Fruit fly (Drosophila melanogaster) whole organism, adult: ENCODE data around the gene Rnmt.

Source experiments
- CG12768 ChIP-seq: fragments of 200-800 bp; sonication (Bioruptor generic); optimal IDR thresholded peaks from 2 replicates; lab custom pipeline; 2017; ENCODE audit warnings: missing biosample characterization, missing genetic modification characterization, mild to moderate bottlenecking, moderate library complexity, missing genetic modification reagents
- CG7101 ChIP-seq: fragments of 200-800 bp; sonication (Bioruptor generic); optimal IDR thresholded peaks from 2 replicates; lab custom pipeline; 2018; ENCODE audit warnings: missing biosample characterization, mild to moderate bottlenecking, missing genetic modification characterization, moderate library complexity
- Crg-1 ChIP-seq: fragments of 200-800 bp; sonication (Bioruptor generic); optimal IDR thresholded peaks from 2 replicates; lab custom pipeline; 2016; ENCODE audit warnings: missing biosample characterization, missing genetic modification characterization
- cic ChIP-seq: fragments of 200-800 bp; sonication (Bioruptor generic); optimal IDR thresholded peaks from 2 replicates; lab custom pipeline; 2017; ENCODE audit warnings: missing biosample characterization, mild to moderate bottlenecking, missing genetic modification characterization, moderate library complexity
- kay ChIP-seq: fragments of 200-800 bp; sonication (Bioruptor generic); peaks from one replicate; lab custom pipeline; 2016; ENCODE audit warnings: missing biosample characterization, missing genetic modification characterization, borderline replicate concordance
- ovo ChIP-seq: fragments of 200-800 bp; sonication (Bioruptor generic); optimal IDR thresholded peaks from 2 replicates; lab custom pipeline; 2016; ENCODE audit warnings: missing biosample characterization, missing genetic modification characterization
- tj ChIP-seq: fragments of 200-800 bp; sonication (Bioruptor generic); optimal IDR thresholded peaks from 3 replicates; lab custom pipeline; 2017; ENCODE audit warnings: missing biosample characterization, mild to moderate bottlenecking, missing genetic modification characterization, moderate library complexity
- toe ChIP-seq: fragments of 200-800 bp; sonication (Bioruptor generic); optimal IDR thresholded peaks from 2 replicates; lab custom pipeline; 2016; ENCODE audit warnings: missing biosample characterization, missing genetic modification characterization

- TF ChIP-seq toe (GFP tag; lab: Kevin White, UChicago) (no peak), cic (GFP tag; lab: Kevin White, UChicago) (no peak), kay (GFP tag; lab: Kevin White, UChicago) (peak; percentile 38), CG12768 (no peak), CG7101 (tag; lab: Kevin White, UChicago) (no peak), tj (GFP tag; lab: Kevin White, UChicago) (no peak), Crg-1 (GFP tag; lab: Kevin White, UChicago) (no peak), ovo (no peak)
Measured at dm6 chr2L:15038339-15039308, 28.9 kb downstream of the Rnmt start, which contains the start of gene CIAPIN1.
